Worm (Caenorhabditis elegans): Measurements from ENCODE around the gene pgp-6.

The pgp-6 gene

ce11 chrX:10844137-10844536 lies 33.1 kb downstream of the pgp-6 start:
- TF ChIP-seq R02D3.7 (tag; optimal IDR thresholded peaks at IDR 0.05) = no peak
- peak; percentile 30 for TF ChIP-seq fos-1 (tag; optimal IDR thresholded peaks at IDR 0.05)

- TF ChIP-seq Y55F3AM.14 (GFP tag; optimal IDR thresholded peaks at IDR 0.05) = no peak
- no peak for TF ChIP-seq ztf-1 (GFP tag; conservative IDR thresholded peaks at IDR 0.05)
- no peak for TF ChIP-seq ZK546.5 (tag; optimal IDR thresholded peaks at IDR 0.05)
- no peak for TF ChIP-seq lin-11 (tag; optimal IDR thresholded peaks at IDR 0.05)
- TF ChIP-seq crh-2 (tag; optimal IDR thresholded peaks at IDR 0.05) = no peak
- TF ChIP-seq nhr-23 (tag; optimal IDR thresholded peaks at IDR 0.05) = no peak
- no peak for TF ChIP-seq elt-3 (tag; optimal IDR thresholded peaks at IDR 0.05)
- TF ChIP-seq mdl-1 (tag; optimal IDR thresholded peaks at IDR 0.05) = no peak
- TF ChIP-seq unc-62 (GFP tag; optimal IDR thresholded peaks at IDR 0.05) = no peak
Measured at ce11 chrX:10838550-10838949, 38.7 kb downstream of the pgp-6 start, which contains the start of gene plc-1. plc-1 (minus strand) TSS chrX:10838650.

- TF ChIP-seq snpc-4 (tag; optimal IDR thresholded peaks at IDR 0.05) (no peak), lin-13 (GFP tag; optimal IDR thresholded peaks at IDR 0.05) (no peak), nhr-6 (tag; optimal IDR thresholded peaks at IDR 0.05) (no peak), ztf-4 (tag; optimal IDR thresholded peaks at IDR 0.05) (no peak), skn-1 (tag; optimal IDR thresholded peaks at IDR 0.05) (no peak), sem-4 (tag; optimal IDR thresholded peaks at IDR 0.05) (no peak)
Measured at ce11 chrX:10837609-10838008, 39.6 kb downstream of the pgp-6 start.

- TF ChIP-seq nhr-10 (tag; optimal IDR thresholded peaks at IDR 0.05) = no peak
- TF ChIP-seq lsy-2 (tag; optimal IDR thresholded peaks at IDR 0.05) = no peak
- no peak for TF ChIP-seq lin-11 (tag; optimal IDR thresholded peaks at IDR 0.05)
- TF ChIP-seq egl-27 (tag; optimal IDR thresholded peaks at IDR 0.05) = no peak
- TF ChIP-seq ceh-16 (tag; optimal IDR thresholded peaks at IDR 0.05) = no peak
- TF ChIP-seq mdl-1 (tag; optimal IDR thresholded peaks at IDR 0.05) = no peak
- no peak for TF ChIP-seq ama-1 (optimal IDR thresholded peaks at IDR 0.05)
- no peak for TF ChIP-seq mab-5 (tag; optimal IDR thresholded peaks at IDR 0.05)
- TF ChIP-seq nhr-129 (tag; optimal IDR thresholded peaks at IDR 0.05) = no peak
Measured at ce11 chrX:10834568-10834967, 42.7 kb downstream of the pgp-6 start.
